Worm (Caenorhabditis elegans) whole organism, L3 larva: Measurements from ENCODE around the gene fbxa-18.

Experiments used
- ZK546.5 ChIP-seq: sonication (generic microtip); optimal IDR thresholded peaks from 2 replicates; lab custom pipeline; 2017; ENCODE audit warnings: missing biosample characterization, missing genetic modification characterization
- aly-2 ChIP-seq: fragments of 150-350 bp; optimal IDR thresholded peaks from 2 replicates; lab custom pipeline; 2014; ENCODE audit warnings: missing biosample characterization, missing genetic modification characterization
- ama-1 ChIP-seq: fragments of 150-350 bp; optimal IDR thresholded peaks from 2 replicates; lab custom pipeline; 2018
- ceh-16 ChIP-seq: sonication (generic microtip); optimal IDR thresholded peaks from 2 replicates; lab custom pipeline; 2017; ENCODE audit warnings: missing biosample characterization, missing genetic modification characterization
- ceh-9 ChIP-seq: sonication (generic microtip); optimal IDR thresholded peaks from 2 replicates; lab custom pipeline; 2018; ENCODE audit warnings: missing biosample characterization, missing genetic modification characterization
- daf-12 ChIP-seq: fragments of 150-350 bp; optimal IDR thresholded peaks from 2 replicates; lab custom pipeline; 2014; ENCODE audit warnings: missing biosample characterization, missing genetic modification reagents, missing genetic modification characterization
- egl-27 ChIP-seq: sonication (generic microtip); optimal IDR thresholded peaks from 4 replicates; lab custom pipeline; 2017; ENCODE audit warnings: missing biosample characterization, missing genetic modification reagents, missing genetic modification characterization
- egl-5 ChIP-seq: fragments of 150-350 bp; optimal IDR thresholded peaks from 2 replicates; lab custom pipeline; 2017; ENCODE audit warnings: missing biosample characterization, missing genetic modification reagents, missing genetic modification characterization, inconsistent platforms
- elt-1 ChIP-seq: fragments of 150-350 bp; optimal IDR thresholded peaks from 2 replicates; lab custom pipeline; 2014; ENCODE audit warnings: missing biosample characterization, missing genetic modification characterization
- elt-2 ChIP-seq: sonication (generic microtip); optimal IDR thresholded peaks from 2 replicates; lab custom pipeline; 2016; ENCODE audit warnings: missing genetic modification reagents, mild to moderate bottlenecking, missing genetic modification characterization, missing compliant biosample characterization
- elt-3 ChIP-seq, 3 experiments: fragments of 150-350 bp in 1 of 3; sonication (generic microtip) in 2 of 3; optimal IDR thresholded peaks; 2 replicates in 2 of 3; 4 replicates in 1 of 3; lab custom pipeline; 2014 to 2017; ENCODE audit warnings: missing biosample characterization in 3 of 3, missing genetic modification characterization in 3 of 3
- eor-1 ChIP-seq, 2 experiments: fragments of 150-350 bp; optimal IDR thresholded peaks; 2 replicates each; lab custom pipeline; 2014 to 2018; ENCODE audit warnings: missing biosample characterization in 2 of 2, missing genetic modification characterization in 2 of 2
- fkh-10 ChIP-seq: sonication (generic microtip); optimal IDR thresholded peaks from 2 replicates; lab custom pipeline; 2017; ENCODE audit warnings: missing biosample characterization, missing genetic modification reagents, missing genetic modification characterization
- hmg-11 ChIP-seq: sonication (generic microtip); optimal IDR thresholded peaks from 2 replicates; lab custom pipeline; 2016; ENCODE audit warnings: missing genetic modification characterization, missing compliant biosample characterization
- jun-1 ChIP-seq: fragments of 150-350 bp; optimal IDR thresholded peaks from 2 replicates; lab custom pipeline; 2014; ENCODE audit warnings: missing biosample characterization, missing genetic modification reagents, missing genetic modification characterization
- lin-15B ChIP-seq: fragments of 150-350 bp; optimal IDR thresholded peaks from 2 replicates; lab custom pipeline; 2014; ENCODE audit warnings: missing biosample characterization, missing genetic modification characterization
- lin-39 ChIP-seq: fragments of 150-350 bp; optimal IDR thresholded peaks from 2 replicates; lab custom pipeline; 2018; ENCODE audit warnings: missing biosample characterization, missing genetic modification reagents, missing genetic modification characterization
- mml-1 ChIP-seq: fragments of 150-350 bp; sonication (generic microtip); optimal IDR thresholded peaks from 3 replicates; lab custom pipeline; 2014; ENCODE audit warnings: missing biosample characterization, missing genetic modification characterization
- nfya-1 ChIP-seq: sonication (generic microtip); optimal IDR thresholded peaks from 2 replicates; lab custom pipeline; 2017; ENCODE audit warnings: missing genetic modification characterization, mild to moderate bottlenecking, missing compliant biosample characterization, antibody characterized with exemption, moderate library complexity; ENCODE audit not compliant: insufficient read depth
- nhr-11 ChIP-seq: fragments of 150-350 bp; optimal IDR thresholded peaks from 2 replicates; lab custom pipeline; 2014; ENCODE audit warnings: missing biosample characterization, missing genetic modification characterization
- nhr-12 ChIP-seq: fragments of 150-350 bp; optimal IDR thresholded peaks from 2 replicates; lab custom pipeline; 2014; ENCODE audit warnings: missing biosample characterization, missing genetic modification characterization
- nhr-237 ChIP-seq: fragments of 150-350 bp; optimal IDR thresholded peaks from 2 replicates; lab custom pipeline; 2014; ENCODE audit warnings: missing biosample characterization, missing genetic modification characterization
- nhr-25 ChIP-seq: sonication (generic microtip); optimal IDR thresholded peaks from 2 replicates; lab custom pipeline; 2017; ENCODE audit warnings: missing biosample characterization, missing genetic modification characterization
- nhr-28 ChIP-seq: fragments of 150-350 bp; optimal IDR thresholded peaks from 2 replicates; lab custom pipeline; 2014; ENCODE audit warnings: missing biosample characterization, missing genetic modification characterization
- nhr-43 ChIP-seq: sonication (generic microtip); optimal IDR thresholded peaks from 2 replicates; lab custom pipeline; 2016; ENCODE audit warnings: mild to moderate bottlenecking, missing genetic modification characterization, missing compliant biosample characterization; ENCODE audit not compliant: poor library complexity, severe bottlenecking
- nhr-67 ChIP-seq: fragments of 150-350 bp; optimal IDR thresholded peaks from 2 replicates; lab custom pipeline; 2014; ENCODE audit warnings: missing biosample characterization, missing genetic modification characterization
- nhr-76 ChIP-seq: fragments of 150-350 bp; sonication (generic microtip); optimal IDR thresholded peaks from 5 replicates; lab custom pipeline; 2014; ENCODE audit warnings: missing biosample characterization, missing genetic modification characterization
- nhr-77 ChIP-seq: fragments of 150-350 bp; optimal IDR thresholded peaks from 2 replicates; lab custom pipeline; 2014; ENCODE audit warnings: missing biosample characterization, missing genetic modification characterization
- pha-4 ChIP-seq: fragments of 150-350 bp; optimal IDR thresholded peaks from 2 replicates; lab custom pipeline; 2014; ENCODE audit warnings: missing biosample characterization, missing genetic modification reagents, missing genetic modification characterization
- pqm-1 ChIP-seq: fragments of 150-350 bp; optimal IDR thresholded peaks from 2 replicates; lab custom pipeline; 2017; ENCODE audit warnings: missing biosample characterization, missing genetic modification characterization, inconsistent platforms
- sea-2 ChIP-seq: fragments of 150-350 bp; sonication (generic microtip); optimal IDR thresholded peaks from 4 replicates; lab custom pipeline; 2014; ENCODE audit warnings: missing biosample characterization, missing genetic modification reagents, missing genetic modification characterization
- skn-1 ChIP-seq: fragments of 150-350 bp; optimal IDR thresholded peaks from 2 replicates; lab custom pipeline; 2014; ENCODE audit warnings: missing biosample characterization, missing genetic modification characterization
- snpc-4 ChIP-seq: fragments of 150-350 bp; optimal IDR thresholded peaks from 2 replicates; lab custom pipeline; 2014; ENCODE audit warnings: missing biosample characterization, missing genetic modification characterization
- tbx-2 ChIP-seq: sonication (generic microtip); optimal IDR thresholded peaks from 2 replicates; lab custom pipeline; 2016; ENCODE audit warnings: mild to moderate bottlenecking, missing genetic modification characterization, missing compliant biosample characterization
- unc-62 ChIP-seq: fragments of 150-350 bp; sonication (generic microtip); optimal IDR thresholded peaks from 4 replicates; lab custom pipeline; 2014; ENCODE audit warnings: missing biosample characterization, missing genetic modification reagents, missing genetic modification characterization
- zag-1 ChIP-seq: fragments of 150-350 bp; optimal IDR thresholded peaks from 2 replicates; lab custom pipeline; 2014; ENCODE audit warnings: missing biosample characterization, missing genetic modification characterization
- ztf-11 ChIP-seq: fragments of 150-350 bp; optimal IDR thresholded peaks from 2 replicates; lab custom pipeline; 2014; ENCODE audit warnings: missing biosample characterization, missing genetic modification characterization

The fbxa-18 gene

DNA sequence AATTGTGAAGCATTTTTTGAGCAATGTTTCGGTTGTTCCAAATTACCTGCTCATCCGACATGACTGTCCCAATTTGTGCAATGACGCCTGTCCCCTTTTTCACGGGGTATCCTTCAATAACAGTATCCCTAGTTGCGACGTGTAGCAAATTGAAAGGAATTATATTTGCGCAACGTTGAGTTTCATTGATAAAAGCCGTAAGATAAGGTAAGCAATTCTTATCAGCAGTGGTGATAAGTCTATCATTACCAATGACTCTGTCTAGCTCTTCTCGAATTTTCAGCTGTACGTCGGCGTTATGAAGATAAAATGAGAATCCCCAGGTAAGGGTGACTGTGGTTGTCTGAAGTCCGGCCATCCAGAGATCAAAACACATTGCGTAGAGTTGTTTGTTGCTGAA, 31.6 kb downstream of the fbxa-18 start:
- TF ChIP-seq elt-2 (tag; lab: Kevin White, UChicago) = peak; percentile 23
- no peak for TF ChIP-seq nhr-11 (tag; lab: Kevin White, UChicago)

DNA sequence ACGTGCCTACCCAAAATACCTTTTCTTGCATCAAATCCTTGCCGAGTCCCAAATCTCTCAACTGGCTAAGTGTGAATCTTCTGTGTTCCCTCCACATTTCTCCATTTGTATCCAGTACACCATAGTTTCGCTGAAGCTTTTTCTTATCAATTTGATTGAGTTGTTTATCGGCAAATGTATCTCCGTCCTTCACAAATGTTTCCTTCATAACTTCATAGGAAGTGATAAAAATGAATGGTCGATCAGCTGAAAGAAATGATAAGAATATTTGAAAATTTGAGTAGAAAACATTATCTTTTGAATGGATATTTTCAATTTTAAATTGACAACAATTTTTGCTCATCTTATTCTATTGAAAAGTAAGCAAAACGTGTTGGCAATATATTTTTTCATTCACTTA, 32.8 kb downstream of the fbxa-18 start:
- TF ChIP-seq pqm-1 (tag; lab: Kevin White, UChicago) (peak; percentile 35), nhr-67 (no peak), elt-2 (tag; lab: Kevin White, UChicago) (peak; percentile 60)

DNA sequence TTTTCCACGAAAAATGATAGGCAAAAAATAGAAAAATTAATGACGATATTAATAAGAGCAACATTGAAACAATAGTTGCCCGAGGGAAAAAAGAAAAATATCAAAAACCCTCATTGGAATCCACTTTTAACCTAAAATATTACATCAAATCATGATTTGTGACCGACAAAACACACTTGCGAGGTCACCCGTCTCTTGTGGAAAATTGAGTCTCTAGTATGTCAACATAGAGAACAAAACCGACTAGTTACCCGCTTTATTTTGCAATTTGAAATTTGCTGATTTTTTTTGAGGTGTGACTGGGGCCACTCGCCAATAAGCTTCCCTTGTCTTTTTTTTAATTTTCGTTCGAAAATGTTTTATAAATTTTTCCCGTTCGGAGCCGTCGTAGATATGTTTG, 33.3 kb downstream of the fbxa-18 start, which contains the start of gene cyp-33D1:
Gene cyp-33D1 (minus strand): TSS at position 101 of the 400 bp plus-strand sequence.
- TF ChIP-seq fkh-10 (GFP tag; lab: Kevin White, UChicago) = no peak
- TF ChIP-seq elt-3 (tag; optimal IDR thresholded peaks at IDR 0.05; lab: Kevin White, UChicago) = no peak
- no peak for TF ChIP-seq ama-1 (lab: Kevin White, UChicago)
- TF ChIP-seq nhr-28 (tag; lab: Kevin White, UChicago) = no peak
- no peak for TF ChIP-seq hmg-11 (tag; lab: Kevin White, UChicago)
- no peak for TF ChIP-seq nhr-76 (tag; lab: Kevin White, UChicago)
- no peak for TF ChIP-seq jun-1 (tag; lab: Kevin White, UChicago)
- no peak for TF ChIP-seq nhr-11 (tag; lab: Kevin White, UChicago)
- TF ChIP-seq aly-2 = no peak
- no peak for TF ChIP-seq lin-15B (tag; lab: Kevin White, UChicago)

DNA sequence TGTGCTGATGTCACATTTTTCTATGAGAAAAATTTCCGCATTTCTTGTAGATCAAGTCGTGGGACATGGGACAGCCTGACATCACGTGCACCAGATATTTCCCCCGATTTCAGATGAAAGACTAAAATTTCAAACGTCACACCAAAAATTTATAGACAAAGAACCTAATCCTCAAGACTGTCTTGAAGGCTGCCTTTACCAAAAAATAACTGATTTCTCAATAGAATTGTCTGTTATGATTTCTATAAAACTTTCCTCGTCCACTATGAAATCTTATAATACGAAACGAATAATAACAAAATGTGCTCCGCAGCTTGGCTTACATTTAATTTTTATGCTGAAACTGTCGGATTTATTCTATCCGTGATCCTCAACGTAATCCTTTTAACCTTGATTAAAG, 37.9 kb downstream of the fbxa-18 start, which contains the start of gene str-106:
Gene str-106 (plus strand): TSS at position 301 of the 400 bp plus-strand sequence.
- no peak for TF ChIP-seq ceh-16 (tag; lab: Kevin White, UChicago)

DNA sequence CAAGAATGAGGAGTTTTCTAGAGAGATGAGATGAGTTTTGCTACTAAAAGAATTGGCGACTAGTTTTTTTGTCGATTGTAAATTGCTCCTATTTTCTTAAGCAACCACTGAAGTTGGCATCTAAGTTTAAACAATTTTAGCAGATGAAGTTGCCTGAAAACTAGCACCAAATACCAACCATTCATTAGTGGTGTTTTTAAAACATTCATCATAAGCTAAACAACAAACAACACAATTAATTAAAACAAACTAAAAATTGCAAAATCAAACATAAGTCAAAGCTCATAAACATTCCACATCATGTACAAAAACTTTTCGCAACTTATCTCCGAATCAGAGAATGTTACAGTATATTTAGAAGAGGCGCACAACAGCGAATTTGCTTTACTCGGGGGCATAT, 39.6 kb downstream of the fbxa-18 start, which contains the start of gene srz-13:
Gene srz-13 (plus strand): TSS at position 301 of the 400 bp plus-strand sequence.
- TF ChIP-seq ceh-9 (tag; lab: Kevin White, UChicago) = no peak
- no peak for TF ChIP-seq hmg-11 (tag; lab: Kevin White, UChicago)
- no peak for TF ChIP-seq nhr-11 (tag; lab: Kevin White, UChicago)
- no peak for TF ChIP-seq nhr-28 (tag; lab: Kevin White, UChicago)
- TF ChIP-seq elt-2 (tag; lab: Kevin White, UChicago) = no peak
- TF ChIP-seq egl-5 = no peak
- TF ChIP-seq unc-62 = no peak
- TF ChIP-seq ztf-11 (tag; lab: Kevin White, UChicago) = no peak
- no peak for TF ChIP-seq fkh-10 (GFP tag; lab: Kevin White, UChicago)
- no peak for TF ChIP-seq zag-1
- TF ChIP-seq eor-1 (tag; optimal IDR thresholded peaks at IDR 0.05; lab: Kevin White, UChicago) = no peak
- TF ChIP-seq nfya-1 (tag; lab: Kevin White, UChicago) = no peak
- TF ChIP-seq daf-12 (tag; lab: Kevin White, UChicago) = no peak
- TF ChIP-seq elt-3 (tag; optimal IDR thresholded peaks at IDR 0.05; lab: Kevin White, UChicago) = no peak
- no peak for TF ChIP-seq lin-39 (tag; lab: Kevin White, UChicago)
- no peak for TF ChIP-seq skn-1 (tag; lab: Kevin White, UChicago)
- TF ChIP-seq ZK546.5 (tag; lab: Kevin White, UChicago) = no peak
- TF ChIP-seq ama-1 (lab: Kevin White, UChicago) = no peak
- no peak for TF ChIP-seq nhr-77

DNA sequence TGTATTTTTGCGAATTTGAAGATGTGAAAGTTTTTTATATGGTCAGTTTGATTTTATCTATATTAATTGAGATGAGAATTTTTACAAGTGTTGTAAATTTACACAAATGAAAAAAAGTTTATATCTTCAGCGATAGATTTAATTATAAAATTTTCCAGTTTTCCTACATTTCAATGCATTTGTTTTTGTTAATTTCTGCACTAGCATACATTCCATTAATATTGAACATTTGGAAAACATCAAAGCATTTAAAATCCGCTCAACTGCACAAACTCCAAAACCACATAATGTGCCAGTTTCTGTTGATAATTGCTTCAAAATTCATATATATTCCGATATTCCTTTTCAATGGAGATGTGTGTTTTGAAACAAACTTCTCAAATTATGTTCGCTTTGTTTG, 40.4 kb downstream of the fbxa-18 start, which contains the start of gene srh-277:
Gene srh-277 (plus strand): TSS at position 301 of the 400 bp plus-strand sequence.
- TF ChIP-seq tbx-2 (tag; lab: Kevin White, UChicago) (no peak), nhr-76 (tag; lab: Kevin White, UChicago) (no peak), nhr-28 (tag; lab: Kevin White, UChicago) (no peak), ZK546.5 (tag; lab: Kevin White, UChicago) (no peak), elt-1 (tag; lab: Kevin White, UChicago) (no peak), nhr-237 (tag; lab: Kevin White, UChicago) (no peak), elt-2 (tag; lab: Kevin White, UChicago) (no peak)

DNA sequence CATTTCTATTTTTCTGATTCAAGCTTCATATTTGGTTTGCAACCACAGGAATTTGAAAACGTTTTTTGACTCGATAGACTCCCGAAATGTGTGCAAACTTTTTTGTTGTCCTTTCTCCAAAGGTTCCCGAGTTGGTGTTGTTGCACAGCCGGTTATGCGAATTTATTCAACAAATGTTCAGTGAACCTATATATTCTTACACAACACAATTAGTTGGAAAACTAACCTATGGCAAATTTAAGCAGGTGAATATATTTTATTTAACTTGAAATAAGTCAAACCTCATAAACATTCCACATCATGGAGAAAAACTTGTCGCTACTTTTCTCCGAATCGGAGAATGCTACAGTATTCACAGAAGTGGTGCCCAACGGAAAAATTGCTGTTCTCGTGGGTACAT, 40.9 kb downstream of the fbxa-18 start, which contains the start of gene srz-14:
Gene srz-14 (plus strand): TSS at position 301 of the 400 bp plus-strand sequence.
- TF ChIP-seq ceh-16 (tag; lab: Kevin White, UChicago) (no peak), tbx-2 (tag; lab: Kevin White, UChicago) (no peak), pha-4 (tag; lab: Kevin White, UChicago) (no peak), daf-12 (tag; lab: Kevin White, UChicago) (no peak), nhr-25 (tag; lab: Kevin White, UChicago) (no peak), elt-2 (tag; lab: Kevin White, UChicago) (no peak), egl-27 (no peak), mml-1 (tag; lab: Kevin White, UChicago) (no peak), snpc-4 (no peak), nhr-12 (tag; lab: Kevin White, UChicago) (no peak), sea-2 (no peak), nhr-11 (tag; lab: Kevin White, UChicago) (no peak), lin-39 (tag; lab: Kevin White, UChicago) (no peak), nhr-43 (tag; lab: Kevin White, UChicago) (no peak)
